Fruit fly (Drosophila melanogaster) whole organism, embryonic: ENCODE measurements around the gene CG7276.

Experiments
- Adf1 ChIP-seq: fragments of 200-800 bp; sonication (Bioruptor generic); IDR thresholded peaks from 2 replicates; pipeline ENCODE4 v1.3.6; 2022; ENCODE audit warnings: missing biosample characterization, missing genetic modification characterization
- CG10431 ChIP-seq: fragments of 200-800 bp; sonication (Bioruptor generic); optimal IDR thresholded peaks from 3 replicates; lab custom pipeline; 2018; ENCODE audit warnings: missing biosample characterization, mild to moderate bottlenecking, missing genetic modification characterization
- CG12744 ChIP-seq: fragments of 200-800 bp; sonication (Bioruptor generic); optimal IDR thresholded peaks from 2 replicates; lab custom pipeline; 2016; ENCODE audit warnings: missing biosample characterization, missing genetic modification characterization
- CG15269 ChIP-seq: fragments of 200-800 bp; sonication (Bioruptor generic); optimal IDR thresholded peaks from 2 replicates; lab custom pipeline; 2018; ENCODE audit warnings: missing biosample characterization, mild to moderate bottlenecking, missing genetic modification characterization, moderate library complexity
- CG15601 ChIP-seq: fragments of 200-800 bp; sonication (Bioruptor generic); optimal IDR thresholded peaks from 3 replicates; lab custom pipeline; 2019; ENCODE audit warnings: missing biosample characterization, mild to moderate bottlenecking, missing genetic modification characterization, moderate library complexity
- CG18262 ChIP-seq: fragments of 200-800 bp; optimal IDR thresholded peaks from 3 replicates; lab custom pipeline; 2019; ENCODE audit warnings: missing biosample characterization, mild to moderate bottlenecking, missing genetic modification characterization, moderate library complexity
- CG2712 ChIP-seq: fragments of 200-800 bp; optimal IDR thresholded peaks from 3 replicates; lab custom pipeline; 2019; ENCODE audit warnings: missing biosample characterization, mild to moderate bottlenecking, missing genetic modification characterization, moderate library complexity
- CG31441 ChIP-seq: fragments of 200-800 bp; sonication (Bioruptor generic); IDR thresholded peaks from 2 replicates; pipeline ENCODE4 v1.3.6; 2022; ENCODE audit warnings: missing biosample characterization, missing genetic modification characterization
- CG3281 ChIP-seq: fragments of 200-800 bp; sonication (Bioruptor generic); optimal IDR thresholded peaks from 3 replicates; lab custom pipeline; 2017; ENCODE audit warnings: missing biosample characterization, mild to moderate bottlenecking, missing genetic modification characterization
- CG33557 ChIP-seq: fragments of 200-800 bp; sonication (Bioruptor generic); optimal IDR thresholded peaks from 2 replicates; lab custom pipeline; 2019; ENCODE audit warnings: missing biosample characterization, mild to moderate bottlenecking, missing genetic modification characterization, moderate library complexity
- CG42726 ChIP-seq: fragments of 200-800 bp; sonication (Bioruptor generic); IDR thresholded peaks from 2 replicates; pipeline ENCODE4 v1.3.6; 2022; ENCODE audit warnings: missing biosample characterization, missing genetic modification characterization; ENCODE audit not compliant: partially characterized antibody
- CG43689 ChIP-seq: fragments of 200-800 bp; sonication (Bioruptor generic); IDR thresholded peaks from 2 replicates; pipeline ENCODE4 v1.3.6; 2022; ENCODE audit warnings: missing biosample characterization, missing genetic modification characterization
- CG6683 ChIP-seq: fragments of 200-800 bp; sonication (Bioruptor generic); optimal IDR thresholded peaks from 2 replicates; lab custom pipeline; 2017; ENCODE audit warnings: missing biosample characterization, mild to moderate bottlenecking, missing genetic modification characterization, missing genetic modification reagents
- CG8765 ChIP-seq: fragments of 200-800 bp; sonication (Bioruptor generic); IDR thresholded peaks from 2 replicates; pipeline ENCODE4 v1.3.6; 2022; ENCODE audit warnings: missing biosample characterization, missing genetic modification characterization
- CHES-1-like ChIP-seq: fragments of 200-800 bp; sonication (Bioruptor generic); optimal IDR thresholded peaks from 2 replicates; lab custom pipeline; 2016; ENCODE audit warnings: missing biosample characterization, missing genetic modification characterization
- Dfd ChIP-seq, 2 experiments: fragments of >200 bp; optimal IDR thresholded peaks; 2 replicates each; lab custom pipeline; 2017; ENCODE audit warnings: missing biosample characterization in 2 of 2, missing genetic modification characterization in 2 of 2
- Fer1 ChIP-seq: fragments of 200-800 bp; sonication (Bioruptor generic); optimal IDR thresholded peaks from 2 replicates; lab custom pipeline; 2017; ENCODE audit warnings: missing biosample characterization, mild to moderate bottlenecking, missing genetic modification characterization
- Gug ChIP-seq: fragments of 200-800 bp; sonication (Bioruptor generic); IDR thresholded peaks from 4 replicates; pipeline ENCODE4 v1.3.6; 2022; ENCODE audit warnings: missing biosample characterization, missing genetic modification characterization
- Max ChIP-seq: fragments of 200-800 bp; sonication (Bioruptor generic); optimal IDR thresholded peaks from 2 replicates; lab custom pipeline; 2016; ENCODE audit warnings: missing biosample characterization, mild to moderate bottlenecking, missing genetic modification characterization
- NFAT ChIP-seq: fragments of 200-800 bp; sonication (Bioruptor generic); IDR thresholded peaks from 2 replicates; pipeline ENCODE4 v1.3.6; 2022; ENCODE audit warnings: missing biosample characterization, missing genetic modification characterization
- Nf-YA ChIP-seq: fragments of 200-800 bp; sonication (Bioruptor generic); IDR thresholded peaks from 2 replicates; pipeline ENCODE4 v1.3.6; 2022; ENCODE audit warnings: missing biosample characterization, missing genetic modification characterization
- Nf-YB ChIP-seq: fragments of 200-800 bp; sonication (Bioruptor generic); optimal IDR thresholded peaks from 3 replicates; lab custom pipeline; 2019; ENCODE audit warnings: missing biosample characterization, mild to moderate bottlenecking, missing genetic modification characterization, moderate library complexity
- Pdp1 ChIP-seq, 2 experiments: fragments of 200-800 bp; sonication (Bioruptor generic); optimal IDR thresholded peaks; 3 replicates each; lab custom pipeline; 2016; ENCODE audit warnings: missing biosample characterization in 2 of 2, missing genetic modification characterization in 2 of 2, mild to moderate bottlenecking in 1 of 2, moderate library complexity in 1 of 2
- Ssrp ChIP-seq: fragments of 200-800 bp; sonication (Bioruptor generic); optimal IDR thresholded peaks from 2 replicates; lab custom pipeline; 2018; ENCODE audit warnings: missing biosample characterization, mild to moderate bottlenecking, missing genetic modification characterization, moderate library complexity
- Taf1 ChIP-seq: fragments of 200-800 bp; sonication (Bioruptor generic); IDR thresholded peaks from 2 replicates; pipeline ENCODE4 v1.3.6; 2022; ENCODE audit warnings: missing biosample characterization, missing genetic modification characterization
- abd-A ChIP-seq: fragments of 200-800 bp; sonication (Bioruptor generic); optimal IDR thresholded peaks from 3 replicates; lab custom pipeline; 2019; ENCODE audit warnings: missing biosample characterization, mild to moderate bottlenecking, missing genetic modification characterization, moderate library complexity
- al ChIP-seq: fragments of 200-800 bp; sonication (Bioruptor generic); IDR thresholded peaks from 2 replicates; pipeline ENCODE4 v1.3.6; 2022; ENCODE audit warnings: missing biosample characterization, missing genetic modification characterization
- caup ChIP-seq: fragments of 200-800 bp; sonication (Bioruptor generic); optimal IDR thresholded peaks from 3 replicates; lab custom pipeline; 2017; ENCODE audit warnings: missing biosample characterization, mild to moderate bottlenecking, missing genetic modification characterization, moderate library complexity; ENCODE audit not compliant: severe bottlenecking
- chif ChIP-seq, 2 experiments: fragments of 200-800 bp; sonication (Bioruptor generic); optimal IDR thresholded peaks; 3 replicates each; lab custom pipeline; 2016; ENCODE audit warnings: missing biosample characterization in 2 of 2, missing genetic modification characterization in 2 of 2
- chinmo ChIP-seq: fragments of 200-800 bp; sonication (Bioruptor generic); IDR thresholded peaks from 4 replicates; pipeline ENCODE4 v1.3.6; 2022; ENCODE audit warnings: missing biosample characterization, missing genetic modification characterization; ENCODE audit not compliant: partially characterized antibody
- ci ChIP-seq: fragments of 200-800 bp; sonication (Bioruptor generic); IDR thresholded peaks from 3 replicates; pipeline ENCODE4 v1.3.6; 2022; ENCODE audit warnings: missing biosample characterization, missing genetic modification characterization
- corto ChIP-seq: fragments of 200-800 bp; sonication (Bioruptor generic); optimal IDR thresholded peaks from 2 replicates; lab custom pipeline; 2016; ENCODE audit warnings: missing biosample characterization, mild to moderate bottlenecking, missing genetic modification characterization, moderate library complexity
- cwo ChIP-seq: fragments of 200-800 bp; sonication (Bioruptor generic); optimal IDR thresholded peaks from 3 replicates; lab custom pipeline; 2017; ENCODE audit warnings: missing biosample characterization, missing genetic modification characterization, mild to moderate bottlenecking, moderate library complexity, missing genetic modification reagents
- dimm ChIP-seq: fragments of 200-800 bp; sonication (Bioruptor generic); IDR thresholded peaks from 2 replicates; pipeline ENCODE4 v1.3.6; 2022; ENCODE audit warnings: missing biosample characterization, missing genetic modification characterization
- gem ChIP-seq: fragments of 200-800 bp; sonication (Bioruptor generic); optimal IDR thresholded peaks from 2 replicates; lab custom pipeline; 2019; ENCODE audit warnings: missing biosample characterization, mild to moderate bottlenecking, missing genetic modification characterization, moderate library complexity
- gro ChIP-seq: fragments of 200-800 bp; sonication (Bioruptor generic); optimal IDR thresholded peaks from 2 replicates; lab custom pipeline; 2016; ENCODE audit warnings: missing biosample characterization, missing genetic modification characterization
- kni ChIP-seq: fragments of 200-800 bp; sonication (Bioruptor generic); optimal IDR thresholded peaks from 3 replicates; lab custom pipeline; 2017; ENCODE audit warnings: mild to moderate bottlenecking, missing biosample characterization, missing genetic modification reagents, missing genetic modification characterization
- lab ChIP-seq: fragments of 200-800 bp; sonication (Bioruptor generic); optimal IDR thresholded peaks from 3 replicates; lab custom pipeline; 2017; ENCODE audit warnings: missing biosample characterization, missing genetic modification characterization, mild to moderate bottlenecking, moderate library complexity, missing genetic modification reagents
- phol ChIP-seq: fragments of 200-800 bp; sonication (Bioruptor generic); optimal IDR thresholded peaks from 3 replicates; lab custom pipeline; 2018; ENCODE audit warnings: missing biosample characterization, mild to moderate bottlenecking, missing genetic modification characterization, moderate library complexity
- pros ChIP-seq: fragments of 200-800 bp; sonication (Bioruptor generic); optimal IDR thresholded peaks from 3 replicates; lab custom pipeline; 2019; ENCODE audit warnings: missing biosample characterization, mild to moderate bottlenecking, missing genetic modification characterization, moderate library complexity
- ranshi ChIP-seq: fragments of 200-800 bp; sonication (Bioruptor generic); IDR thresholded peaks from 2 replicates; pipeline ENCODE4 v1.3.6; 2022; ENCODE audit warnings: missing biosample characterization, missing genetic modification characterization
- sens ChIP-seq: fragments of 200-800 bp; sonication (Bioruptor generic); peaks from one replicate; lab custom pipeline; 2016; ENCODE audit warnings: missing biosample characterization, missing genetic modification characterization
- sqz ChIP-seq: fragments of 200-800 bp; sonication (Bioruptor generic); optimal IDR thresholded peaks from 3 replicates; lab custom pipeline; 2018; ENCODE audit warnings: missing biosample characterization, mild to moderate bottlenecking, missing genetic modification characterization
- ssp ChIP-seq: fragments of 200-800 bp; sonication (Bioruptor generic); IDR thresholded peaks from 2 replicates; pipeline ENCODE4 v1.3.6; 2022; ENCODE audit warnings: missing biosample characterization, missing genetic modification characterization
- tna ChIP-seq: fragments of 200-800 bp; sonication (Bioruptor generic); IDR thresholded peaks from 2 replicates; pipeline ENCODE4 v1.3.6; 2022; ENCODE audit warnings: missing biosample characterization, missing genetic modification characterization; ENCODE audit not compliant: partially characterized antibody
- unc-4 ChIP-seq: fragments of 200-800 bp; sonication (Bioruptor generic); IDR thresholded peaks from 2 replicates; pipeline ENCODE4 v1.3.6; 2022; ENCODE audit warnings: missing biosample characterization, missing genetic modification characterization; ENCODE audit not compliant: partially characterized antibody
- vvl ChIP-seq: fragments of 200-800 bp; sonication (Bioruptor generic); IDR thresholded peaks from 2 replicates; pipeline ENCODE4 v1.3.6; 2022; ENCODE audit warnings: missing biosample characterization, missing genetic modification characterization
- zf30C ChIP-seq: fragments of 200-800 bp; sonication (Bioruptor generic); optimal IDR thresholded peaks from 3 replicates; lab custom pipeline; 2018; ENCODE audit warnings: missing biosample characterization, mild to moderate bottlenecking, missing genetic modification characterization

Gene CG7276

dm6 chr3L:15543467-15543866, 45.5 kb downstream of the CG7276 start:
- TF ChIP-seq Ssrp (tag; lab: Kevin White, UChicago): no peak
- TF ChIP-seq Nf-YA: no peak
- no peak for TF ChIP-seq CG15601
- TF ChIP-seq CHES-1-like (GFP tag; lab: Kevin White, UChicago): no peak
- no peak for TF ChIP-seq CG10431 (GFP tag; lab: Kevin White, UChicago)
- peak; percentile 55 for TF ChIP-seq abd-A (tag; lab: Kevin White, UChicago)
- peak; percentile 62 for TF ChIP-seq sqz (GFP tag; lab: Kevin White, UChicago)
- no peak for TF ChIP-seq unc-4 (GFP tag; lab: Robert Waterston, UW)
- TF ChIP-seq CG2712 (tag; lab: Kevin White, UChicago): no peak
- TF ChIP-seq vvl (GFP tag; lab: Robert Waterston, UW): peak; percentile 91
- no peak for TF ChIP-seq CG15269 (tag; lab: Kevin White, UChicago)
- peak in 1 of 2 experiments; percentile 76 for TF ChIP-seq Pdp1 (GFP tag; optimal IDR thresholded peaks at IDR 0.05; lab: Kevin White, UChicago)
- TF ChIP-seq kni (GFP tag; lab: Kevin White, UChicago): peak; percentile 10
- TF ChIP-seq Adf1 (GFP tag; lab: Robert Waterston, UW): no peak
- 0 out of 4 replicates have a peak, but pooled peaks have one; percentile 5 for TF ChIP-seq chinmo
- no peak for TF ChIP-seq CG8765 (GFP tag; lab: Robert Waterston, UW)
- TF ChIP-seq CG12744 (GFP tag; lab: Kevin White, UChicago): no peak
- no peak for TF ChIP-seq gro (GFP tag; lab: Kevin White, UChicago)
- no peak for TF ChIP-seq al
- peak; percentile 62 for TF ChIP-seq cwo (GFP tag; lab: Kevin White, UChicago)
- TF ChIP-seq CG42726 (GFP tag; lab: Robert Waterston, UW): no peak
- no peak for TF ChIP-seq Nf-YB (GFP tag; lab: Kevin White, UChicago)
- no peak for TF ChIP-seq CG3281 (GFP tag; lab: Kevin White, UChicago)
- TF ChIP-seq zf30C (GFP tag; lab: Kevin White, UChicago): no peak
- TF ChIP-seq sens (GFP tag; lab: Kevin White, UChicago): peak; percentile 16
- TF ChIP-seq pros (GFP tag; lab: Kevin White, UChicago): peak; percentile 93
- no peak for TF ChIP-seq CG43689
- no peak for TF ChIP-seq Dfd (GFP tag; optimal IDR thresholded peaks at IDR 0.05; lab: Kevin White, UChicago)
- TF ChIP-seq CG6683: no peak
- no peak for TF ChIP-seq ssp (GFP tag; lab: Robert Waterston, UW)
- no peak for TF ChIP-seq NFAT
- TF ChIP-seq dimm: no peak
- no peak for TF ChIP-seq Max (GFP tag; lab: Kevin White, UChicago)
- TF ChIP-seq CG31441 (GFP tag; lab: Robert Waterston, UW): no peak
- TF ChIP-seq Taf1 (GFP tag; lab: Robert Waterston, UW): no peak
- no peak for TF ChIP-seq Fer1 (GFP tag; lab: Kevin White, UChicago)
- TF ChIP-seq caup: no peak

- TF ChIP-seq gem (tag; lab: Kevin White, UChicago) (peak; percentile 4), phol (peak; percentile 23), tna (GFP tag; lab: Robert Waterston, UW) (no peak), pros (GFP tag; lab: Kevin White, UChicago) (peak; percentile 12), vvl (GFP tag; lab: Robert Waterston, UW) (peak; percentile 12; the same call in 1 of the 2 replicates), corto (no peak), zf30C (GFP tag; lab: Kevin White, UChicago) (peak; percentile 45), ranshi (0 out of 2 replicates have a peak, but pooled peaks have one; percentile 6), chif (GFP tag; optimal IDR thresholded peaks at IDR 0.05; lab: Kevin White, UChicago) (no peak), CG18262 (tag; lab: Kevin White, UChicago) (peak; percentile 41), lab (GFP tag; lab: Kevin White, UChicago) (peak; percentile 12), ci (peak; percentile 46; the same call in 1 of the 3 replicates), CG33557 (GFP tag; lab: Kevin White, UChicago) (no peak), Gug (GFP tag; lab: Robert Waterston, UW) (peak; percentile 16; the same call in 1 of the 4 replicates)
Observed at dm6 chr3L:15544455-15545415, 46.7 kb downstream of the CG7276 start.
